Worm (Caenorhabditis elegans): ENCODE data around the gene T05A8.11.

T05A8.11 gene

ce11 chrII:2752536-2752935 lies 27.1 kb upstream of the T05A8.11 start, which contains the start of gene F29A7.6:
Gene F29A7.6, minus strand, starts transcription at chrII:2752611.
- TF ChIP-seq sea-1 (GFP tag; conservative IDR thresholded peaks at IDR 0.05), result no peak; the same call in 1 of the 2 replicates
- TF ChIP-seq flt-1 (GFP tag; IDR thresholded peaks at IDR 0.05), result no peak
- 0 out of 2 replicates have a peak, but pooled peaks have one; percentile 58 for TF ChIP-seq pes-1 (GFP tag; IDR thresholded peaks at IDR 0.05)
- TF ChIP-seq tbx-37 (GFP tag; conservative IDR thresholded peaks at IDR 0.05), result no peak
- TF ChIP-seq tbx-11 (GFP tag; IDR thresholded peaks at IDR 0.05), result no peak
- no peak for TF ChIP-seq tra-4 (tag; optimal IDR thresholded peaks at IDR 0.05)
- TF ChIP-seq F13C5.2 (tag; optimal IDR thresholded peaks at IDR 0.05), result no peak
- TF ChIP-seq B0310.2 (tag; optimal IDR thresholded peaks at IDR 0.05), result no peak
- TF ChIP-seq scrt-1 (GFP tag; IDR thresholded peaks at IDR 0.05), result no peak

- TF ChIP-seq tbx-11 (GFP tag; IDR thresholded peaks at IDR 0.05), result no peak
- no peak for TF ChIP-seq tra-4 (tag; optimal IDR thresholded peaks at IDR 0.05)
- no peak for TF ChIP-seq ama-1 (optimal IDR thresholded peaks at IDR 0.05)
- TF ChIP-seq pes-1 (GFP tag; IDR thresholded peaks at IDR 0.05), result no peak
- TF ChIP-seq hmbx-1 (tag; optimal IDR thresholded peaks at IDR 0.05), result no peak
These were observed 25.8 kb upstream of the T05A8.11 start for ce11 chrII:2751278-2751677.

- no peak for TF ChIP-seq ets-7 (tag; optimal IDR thresholded peaks at IDR 0.05)
- TF ChIP-seq tbx-37 (GFP tag; conservative IDR thresholded peaks at IDR 0.05), result no peak
These were observed 24.2 kb upstream of the T05A8.11 start, which contains the start of gene F29A7.4 for ce11 chrII:2749595-2750048. Gene F29A7.4, plus strand, starts transcription at chrII:2749998.

ce11 chrII:2747956-2748621 lies 22.6 kb upstream of the T05A8.11 start:
- TF ChIP-seq flt-1 (GFP tag; IDR thresholded peaks at IDR 0.05) (no peak), hmbx-1 (tag; optimal IDR thresholded peaks at IDR 0.05) (no peak), ets-7 (tag; optimal IDR thresholded peaks at IDR 0.05) (no peak), aly-1 (tag; optimal IDR thresholded peaks at IDR 0.05) (no peak), F13C5.2 (tag; optimal IDR thresholded peaks at IDR 0.05) (no peak), tra-4 (tag; optimal IDR thresholded peaks at IDR 0.05) (no peak), sea-1 (GFP tag; conservative IDR thresholded peaks at IDR 0.05) (no peak), hmg-4 (GFP tag; optimal IDR thresholded peaks at IDR 0.05) (no peak), tbx-11 (GFP tag; IDR thresholded peaks at IDR 0.05) (no peak), scrt-1 (GFP tag; IDR thresholded peaks at IDR 0.05) (no peak), ceh-36 (tag; optimal IDR thresholded peaks at IDR 0.05) (no peak), B0310.2 (tag; optimal IDR thresholded peaks at IDR 0.05) (no peak), hnd-1 (tag; optimal IDR thresholded peaks at IDR 0.05) (no peak)

- TF ChIP-seq tbx-11 (GFP tag; IDR thresholded peaks at IDR 0.05) (no peak), tra-4 (tag; optimal IDR thresholded peaks at IDR 0.05) (no peak), hnd-1 (tag; optimal IDR thresholded peaks at IDR 0.05) (no peak), F13C5.2 (tag; optimal IDR thresholded peaks at IDR 0.05) (no peak)
These were observed 16.8 kb upstream of the T05A8.11 start, which contains the start of gene T05A8.7 for ce11 chrII:2742251-2742650. Gene T05A8.7, minus strand, starts transcription at chrII:2742351.

- TF ChIP-seq hmbx-1 (tag; optimal IDR thresholded peaks at IDR 0.05), result no peak
- TF ChIP-seq scrt-1 (GFP tag; IDR thresholded peaks at IDR 0.05), result 0 out of 2 replicates have a peak, but pooled peaks have one; percentile 47
These were observed 15.9 kb upstream of the T05A8.11 start for ce11 chrII:2741405-2741804.

- no peak for TF ChIP-seq ama-1 (optimal IDR thresholded peaks at IDR 0.05)
- TF ChIP-seq ets-7 (tag; optimal IDR thresholded peaks at IDR 0.05), result no peak
- no peak for TF ChIP-seq tra-4 (tag; optimal IDR thresholded peaks at IDR 0.05)
- TF ChIP-seq hnd-1 (tag; optimal IDR thresholded peaks at IDR 0.05), result no peak
- TF ChIP-seq B0310.2 (tag; optimal IDR thresholded peaks at IDR 0.05), result no peak
- TF ChIP-seq tbx-11 (GFP tag; IDR thresholded peaks at IDR 0.05), result no peak
- no peak for TF ChIP-seq tbx-37 (GFP tag; conservative IDR thresholded peaks at IDR 0.05)
- no peak for TF ChIP-seq hmbx-1 (tag; optimal IDR thresholded peaks at IDR 0.05)
- TF ChIP-seq flt-1 (GFP tag; IDR thresholded peaks at IDR 0.05), result no peak
- no peak for TF ChIP-seq aly-1 (tag; optimal IDR thresholded peaks at IDR 0.05)
- TF ChIP-seq hmg-4 (GFP tag; optimal IDR thresholded peaks at IDR 0.05), result no peak
- TF ChIP-seq ceh-36 (tag; optimal IDR thresholded peaks at IDR 0.05), result no peak
- no peak for TF ChIP-seq F13C5.2 (tag; optimal IDR thresholded peaks at IDR 0.05)
These were observed 14.2 kb upstream of the T05A8.11 start, which contains the start of gene T05A8.6 for ce11 chrII:2739619-2740018. Gene T05A8.6, minus strand, starts transcription at chrII:2739719.

ce11 chrII:2736938-2737337 lies 11.5 kb upstream of the T05A8.11 start:
- no peak for TF ChIP-seq pes-1 (GFP tag; IDR thresholded peaks at IDR 0.05)
- TF ChIP-seq B0310.2 (tag; optimal IDR thresholded peaks at IDR 0.05), result no peak
- TF ChIP-seq hmg-4 (GFP tag; optimal IDR thresholded peaks at IDR 0.05), result no peak
- TF ChIP-seq ceh-13 (GFP tag; optimal IDR thresholded peaks at IDR 0.05), result no peak
- TF ChIP-seq F13C5.2 (tag; optimal IDR thresholded peaks at IDR 0.05), result no peak
- no peak for TF ChIP-seq tbx-11 (GFP tag; IDR thresholded peaks at IDR 0.05)
- TF ChIP-seq ama-1 (optimal IDR thresholded peaks at IDR 0.05), result no peak

Measured in whole organism, early embryonic.